Worm (Caenorhabditis elegans) whole organism, late embryonic: Measurements from ENCODE around the gene mre-11.

Experiments used
- T23F11.4 ChIP-seq: fragments of 200-800 bp; sonication (Bioruptor generic); optimal IDR thresholded peaks from 2 replicates; lab custom pipeline; 2018; ENCODE audit warnings: mild to moderate bottlenecking, missing genetic modification characterization, missing compliant biosample characterization
- nhr-11 ChIP-seq: fragments of 150-350 bp; optimal IDR thresholded peaks from 2 replicates; lab custom pipeline; 2014; ENCODE audit warnings: missing biosample characterization, missing genetic modification characterization
- pros-1 ChIP-seq: fragments of 150-350 bp; optimal IDR thresholded peaks from 2 replicates; lab custom pipeline; 2014; ENCODE audit warnings: missing biosample characterization, missing genetic modification reagents, missing genetic modification characterization
- unc-55 ChIP-seq: sonication (generic microtip); optimal IDR thresholded peaks from 2 replicates; lab custom pipeline; 2017; ENCODE audit warnings: missing biosample characterization, missing genetic modification reagents, missing genetic modification characterization

ce11 chrV:10714630-10715029 is 22.0 kb downstream of the mre-11 start:
- TF ChIP-seq pros-1 (tag; lab: Kevin White, UChicago) (no peak), T23F11.4 (GFP tag; lab: Kevin White, UChicago) (no peak), nhr-11 (tag; lab: Kevin White, UChicago) (no peak), unc-55 (no peak)
